Worm (Caenorhabditis elegans) whole organism, late embryonic: ENCODE measurements around the gene irld-59.
"Not testable (repeated sequence)": the region's sequence is repeated elsewhere in the genome, so short reads cannot be mapped to it uniquely, and the experiment has no call there.

Experiments
- C08G9.2 ChIP-seq: sonication (generic microtip); optimal IDR thresholded peaks from 2 replicates; lab custom pipeline; 2016; ENCODE audit warnings: mild to moderate bottlenecking, missing genetic modification characterization, moderate library complexity, missing compliant biosample characterization
- Y22D7AL.16 ChIP-seq: sonication (generic microtip); optimal IDR thresholded peaks from 2 replicates; lab custom pipeline; 2016; ENCODE audit warnings: missing genetic modification characterization, missing compliant biosample characterization
- ceh-18 ChIP-seq: sonication (generic microtip); optimal IDR thresholded peaks from 2 replicates; lab custom pipeline; 2016; ENCODE audit warnings: missing genetic modification characterization, missing compliant biosample characterization
- ceh-2 ChIP-seq: sonication (generic microtip); optimal IDR thresholded peaks from 2 replicates; lab custom pipeline; 2016; ENCODE audit warnings: missing genotype, missing genetic modification characterization, missing compliant biosample characterization
- ceh-22 ChIP-seq: sonication (generic microtip); optimal IDR thresholded peaks from 2 replicates; lab custom pipeline; 2017; ENCODE audit warnings: missing biosample characterization, missing genetic modification characterization
- ceh-34 ChIP-seq: sonication (generic microtip); optimal IDR thresholded peaks from 2 replicates; lab custom pipeline; 2016; ENCODE audit warnings: mild to moderate bottlenecking, missing genetic modification characterization, missing compliant biosample characterization
- ceh-48 ChIP-seq: sonication (generic microtip); optimal IDR thresholded peaks from 2 replicates; lab custom pipeline; 2016; ENCODE audit warnings: missing genetic modification characterization, inconsistent platforms, missing compliant biosample characterization
- ceh-6 ChIP-seq: fragments of 200-800 bp; sonication (Bioruptor generic); optimal IDR thresholded peaks from 2 replicates; lab custom pipeline; 2018; ENCODE audit warnings: mild to moderate bottlenecking, missing genetic modification characterization, missing compliant biosample characterization
- ceh-9 ChIP-seq: sonication (generic microtip); optimal IDR thresholded peaks from 2 replicates; lab custom pipeline; 2016; ENCODE audit warnings: mild to moderate bottlenecking, missing genetic modification characterization, inconsistent platforms, missing compliant biosample characterization
- che-1 ChIP-seq: sonication (generic microtip); optimal IDR thresholded peaks from 2 replicates; lab custom pipeline; 2016; ENCODE audit warnings: mild to moderate bottlenecking, missing genetic modification characterization, missing compliant biosample characterization
- dve-1 ChIP-seq: sonication (generic microtip); optimal IDR thresholded peaks from 2 replicates; lab custom pipeline; 2017; ENCODE audit warnings: antibody characterized with exemption, mild to moderate bottlenecking, missing genetic modification characterization, missing compliant biosample characterization
- elt-4 ChIP-seq: sonication (generic microtip); optimal IDR thresholded peaks from 2 replicates; lab custom pipeline; 2016; ENCODE audit warnings: missing genetic modification characterization, missing compliant biosample characterization
- ets-4 ChIP-seq: sonication (generic microtip); optimal IDR thresholded peaks from 2 replicates; lab custom pipeline; 2016; ENCODE audit warnings: missing genetic modification characterization, missing compliant biosample characterization
- eyg-1 ChIP-seq: sonication (generic microtip); optimal IDR thresholded peaks from 2 replicates; lab custom pipeline; 2016; ENCODE audit warnings: missing genotype, missing genetic modification characterization, missing compliant biosample characterization
- fax-1 ChIP-seq: sonication (generic microtip); optimal IDR thresholded peaks from 2 replicates; lab custom pipeline; 2016; ENCODE audit warnings: missing genotype, missing genetic modification characterization, missing compliant biosample characterization
- fkh-10 ChIP-seq: fragments of 150-350 bp; optimal IDR thresholded peaks from 2 replicates; lab custom pipeline; 2014; ENCODE audit warnings: missing biosample characterization, missing genetic modification reagents, missing genetic modification characterization
- fkh-6 ChIP-seq: sonication (generic microtip); optimal IDR thresholded peaks from 2 replicates; lab custom pipeline; 2016; ENCODE audit warnings: missing genetic modification characterization, missing compliant biosample characterization
- hlh-13 ChIP-seq: fragments of 200-800 bp; sonication (Bioruptor generic); optimal IDR thresholded peaks from 2 replicates; lab custom pipeline; 2018; ENCODE audit warnings: mild to moderate bottlenecking, missing genetic modification characterization, missing compliant biosample characterization
- hlh-6 ChIP-seq: sonication (generic microtip); optimal IDR thresholded peaks from 2 replicates; lab custom pipeline; 2016; ENCODE audit warnings: missing genotype, missing genetic modification characterization, missing compliant biosample characterization
- lim-6 ChIP-seq: sonication (generic microtip); optimal IDR thresholded peaks from 2 replicates; lab custom pipeline; 2016; ENCODE audit warnings: missing genetic modification characterization, missing compliant biosample characterization
- lin-11 ChIP-seq: fragments of 200-800 bp; sonication (Bioruptor generic); optimal IDR thresholded peaks from 2 replicates; lab custom pipeline; 2018; ENCODE audit warnings: mild to moderate bottlenecking, missing genetic modification characterization, missing compliant biosample characterization
- nhr-232 ChIP-seq: sonication (generic microtip); optimal IDR thresholded peaks from 2 replicates; lab custom pipeline; 2016; ENCODE audit warnings: missing genetic modification characterization, missing compliant biosample characterization
- npax-4 ChIP-seq: sonication (generic microtip); optimal IDR thresholded peaks from 2 replicates; lab custom pipeline; 2016; ENCODE audit warnings: missing genetic modification characterization, missing compliant biosample characterization
- odd-2 ChIP-seq: sonication (generic microtip); optimal IDR thresholded peaks from 2 replicates; lab custom pipeline; 2017; ENCODE audit warnings: antibody characterized with exemption, mild to moderate bottlenecking, missing genetic modification characterization, missing compliant biosample characterization
- pag-3 ChIP-seq: sonication (generic microtip); optimal IDR thresholded peaks from 2 replicates; lab custom pipeline; 2016; ENCODE audit warnings: missing compliant biosample characterization, missing genetic modification characterization, borderline replicate concordance
- pat-9 ChIP-seq: fragments of 200-800 bp; sonication (Bioruptor generic); optimal IDR thresholded peaks from 2 replicates; lab custom pipeline; 2018; ENCODE audit warnings: mild to moderate bottlenecking, missing genetic modification characterization, moderate library complexity, missing compliant biosample characterization
- pha-2 ChIP-seq: sonication (generic microtip); optimal IDR thresholded peaks from 2 replicates; lab custom pipeline; 2017; ENCODE audit warnings: mild to moderate bottlenecking, missing genetic modification characterization, missing compliant biosample characterization
- pqm-1 ChIP-seq: sonication (generic microtip); optimal IDR thresholded peaks from 2 replicates; lab custom pipeline; 2016; ENCODE audit warnings: missing genetic modification characterization, missing compliant biosample characterization
- sdc-2 ChIP-seq: sonication (generic microtip); optimal IDR thresholded peaks from 2 replicates; lab custom pipeline; 2016; ENCODE audit warnings: missing genotype, missing genetic modification characterization, missing compliant biosample characterization
- sox-2 ChIP-seq: fragments of 200-800 bp; sonication (Bioruptor generic); IDR thresholded peaks from 2 replicates; pipeline ENCODE4 v1.3.6; 2022; ENCODE audit warnings: missing genetic modification reagents, missing genetic modification characterization, missing compliant biosample characterization
- sox-4 ChIP-seq: sonication (generic microtip); optimal IDR thresholded peaks from 2 replicates; lab custom pipeline; 2017; ENCODE audit warnings: mild to moderate bottlenecking, missing genetic modification characterization, inconsistent platforms, missing compliant biosample characterization
- tbx-2 ChIP-seq: sonication (generic microtip); optimal IDR thresholded peaks from 2 replicates; lab custom pipeline; 2016; ENCODE audit warnings: missing genetic modification characterization, missing compliant biosample characterization
- tbx-7 ChIP-seq: sonication (generic microtip); optimal IDR thresholded peaks from 2 replicates; lab custom pipeline; 2016; ENCODE audit warnings: missing genotype, missing genetic modification characterization, missing compliant biosample characterization
- ttx-3 ChIP-seq: sonication (generic microtip); optimal IDR thresholded peaks from 2 replicates; lab custom pipeline; 2016; ENCODE audit warnings: missing genetic modification reagents, missing genetic modification characterization, missing compliant biosample characterization
- unc-42 ChIP-seq: sonication (generic microtip); optimal IDR thresholded peaks from 2 replicates; lab custom pipeline; 2016; ENCODE audit warnings: missing genotype, missing genetic modification characterization, missing compliant biosample characterization
- zip-5 ChIP-seq: sonication (generic microtip); optimal IDR thresholded peaks from 2 replicates; lab custom pipeline; 2016; ENCODE audit warnings: missing genetic modification characterization, missing compliant biosample characterization
- ztf-16 ChIP-seq: sonication (generic microtip); optimal IDR thresholded peaks from 2 replicates; lab custom pipeline; 2017; ENCODE audit warnings: missing genetic modification characterization, missing compliant biosample characterization

Gene irld-59

DNA sequence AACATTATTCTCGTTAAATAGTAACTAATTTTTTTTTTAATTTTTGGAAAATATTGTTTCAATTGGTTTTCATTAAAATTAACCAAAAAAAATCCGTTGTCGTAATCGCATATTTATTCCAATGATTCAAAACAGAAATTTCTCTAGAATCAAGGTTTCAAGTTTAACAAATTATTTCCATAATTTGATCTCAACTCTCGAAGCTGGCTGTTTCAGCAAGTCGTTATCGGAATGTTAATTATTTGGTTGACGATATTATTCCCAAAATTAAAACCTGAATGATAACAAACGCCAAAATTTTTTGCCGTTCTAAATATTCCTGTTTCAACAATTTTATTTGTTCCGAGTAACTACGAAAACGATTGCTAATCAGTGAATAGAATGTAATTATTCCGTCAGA, 36.8 kb upstream of the irld-59 start:
- TF ChIP-seq tbx-7 (tag; lab: Kevin White, UChicago) (no peak), lin-11 (no peak), hlh-13 (GFP tag; lab: Kevin White, UChicago) (no peak), ceh-9 (no peak), ceh-6 (no peak), pag-3 (tag; lab: Kevin White, UChicago) (no peak), eyg-1 (no peak), lim-6 (tag; lab: Kevin White, UChicago) (no peak), zip-5 (tag; lab: Kevin White, UChicago) (no peak), sdc-2 (tag; lab: Kevin White, UChicago) (no peak), ceh-18 (tag; lab: Kevin White, UChicago) (no peak), pha-2 (no peak), npax-4 (no peak), sox-4 (tag; lab: Kevin White, UChicago) (no peak), elt-4 (tag; lab: Kevin White, UChicago) (no peak), pqm-1 (tag; lab: Kevin White, UChicago) (no peak)

DNA sequence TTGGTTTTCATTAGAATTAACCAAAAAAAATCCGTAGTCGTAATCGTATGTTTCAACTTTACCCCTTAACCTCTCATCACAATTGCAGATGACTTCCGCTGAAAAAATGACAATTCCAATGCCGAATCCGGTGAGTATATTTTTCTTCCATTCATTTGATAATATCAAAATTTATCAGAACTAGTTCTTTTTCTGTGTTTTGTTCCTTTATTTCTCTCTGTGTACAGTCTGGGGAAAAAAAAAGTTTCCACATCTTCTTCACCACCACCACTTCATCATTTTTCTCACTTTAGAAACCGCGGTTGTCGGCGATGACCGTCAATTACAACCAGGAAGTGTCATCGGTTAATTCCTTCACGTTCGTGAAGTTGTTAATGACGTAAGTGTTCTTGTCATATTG, 34.7 kb upstream of the irld-59 start, which contains the start of gene best-21:
Gene best-21, plus strand, starts transcription at position 301 of the 400 bp plus-strand sequence.
- no peak for TF ChIP-seq odd-2 (tag; lab: Kevin White, UChicago)
- no peak for TF ChIP-seq fkh-6 (tag; lab: Kevin White, UChicago)
- no peak for TF ChIP-seq fax-1 (tag; lab: Kevin White, UChicago)
- TF ChIP-seq unc-42, result no peak
- no peak for TF ChIP-seq pag-3 (tag; lab: Kevin White, UChicago)
- no peak for TF ChIP-seq che-1 (tag; lab: Kevin White, UChicago)
- TF ChIP-seq pat-9 (tag; lab: Kevin White, UChicago), result no peak
- TF ChIP-seq C08G9.2, result no peak
- TF ChIP-seq ets-4 (tag; lab: Kevin White, UChicago), result no peak
- no peak for TF ChIP-seq fkh-10 (GFP tag; lab: Kevin White, UChicago)
- no peak for TF ChIP-seq ztf-16 (tag; lab: Kevin White, UChicago)
- no peak for TF ChIP-seq ttx-3 (tag; lab: Kevin White, UChicago)
- TF ChIP-seq eyg-1, result no peak
- TF ChIP-seq nhr-232, result no peak
- TF ChIP-seq zip-5 (tag; lab: Kevin White, UChicago), result no peak
- TF ChIP-seq lim-6 (tag; lab: Kevin White, UChicago), result no peak
- TF ChIP-seq elt-4 (tag; lab: Kevin White, UChicago), result no peak

DNA sequence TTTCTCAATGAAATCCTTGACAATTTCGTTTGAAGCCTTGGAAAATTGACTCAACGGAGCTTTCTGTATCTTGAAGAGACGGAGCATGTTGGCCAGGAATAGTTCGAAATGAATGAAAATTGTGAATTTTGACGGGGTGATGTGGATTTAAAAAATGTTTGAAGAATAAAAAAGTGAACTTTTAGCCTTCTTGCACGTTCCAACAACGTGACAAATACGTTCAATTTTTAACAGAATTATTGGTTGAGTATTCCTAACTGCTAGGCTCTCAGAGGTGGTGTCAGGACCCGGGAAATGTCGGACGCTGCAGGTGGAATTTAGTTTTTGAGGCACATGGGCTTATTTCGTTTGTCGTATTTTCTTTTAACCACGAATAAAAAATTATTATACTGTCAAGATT, 25.3 kb upstream of the irld-59 start, which contains the start of gene Y73F8A.12:
Gene Y73F8A.12, minus strand, starts transcription at position 101 of the 400 bp plus-strand sequence.
- not testable (repeated sequence) for TF ChIP-seq dve-1, ceh-48, sdc-2 (tag; lab: Kevin White, UChicago)

DNA sequence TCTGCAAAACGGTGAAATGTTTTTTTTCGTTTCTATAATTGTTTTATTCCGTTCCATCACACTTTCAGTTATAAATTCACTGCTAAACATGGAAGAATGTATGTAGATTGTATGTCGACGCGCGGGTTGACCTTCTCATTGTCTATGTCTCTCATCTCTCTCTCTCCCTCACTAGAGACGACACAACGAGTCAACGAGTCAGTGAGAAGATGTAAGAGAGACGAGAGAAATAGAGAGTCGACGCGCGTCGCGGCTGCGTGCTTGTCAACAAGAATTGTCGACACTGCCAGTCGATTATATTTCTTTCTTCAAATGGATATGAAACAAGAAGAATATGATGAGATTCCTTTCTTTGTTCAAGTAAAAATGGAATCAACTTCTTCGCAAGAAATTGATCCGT, 24.9 kb upstream of the irld-59 start, which contains the start of gene Y73F8A.13:
Gene Y73F8A.13, plus strand, starts transcription at position 240 of the 400 bp plus-strand sequence.
- no peak for TF ChIP-seq unc-42
- TF ChIP-seq ceh-22 (tag; lab: Kevin White, UChicago), result no peak
- no peak for TF ChIP-seq ztf-16 (tag; lab: Kevin White, UChicago)
- no peak for TF ChIP-seq tbx-2 (tag; lab: Kevin White, UChicago)
- TF ChIP-seq Y22D7AL.16 (tag; lab: Kevin White, UChicago), result no peak
- no peak for TF ChIP-seq pag-3 (tag; lab: Kevin White, UChicago)
- no peak for TF ChIP-seq dve-1 (tag; lab: Kevin White, UChicago)
- no peak for TF ChIP-seq ceh-18 (tag; lab: Kevin White, UChicago)
- TF ChIP-seq hlh-6, result no peak
- no peak for TF ChIP-seq pqm-1 (tag; lab: Kevin White, UChicago)
- TF ChIP-seq ceh-2, result no peak
- no peak for TF ChIP-seq pha-2
- no peak for TF ChIP-seq sox-2 (GFP tag; lab: Robert Waterston, UW)
- no peak for TF ChIP-seq ceh-34 (tag; lab: Kevin White, UChicago)
